Fruit fly (Drosophila melanogaster) whole organism, prepupa: ENCODE measurements around the gene CG15012.
A peak's percentile ranks its signal among the peaks of the same experiment; 100 is the strongest.

Experiments
- Blimp-1 ChIP-seq: fragments of 200-800 bp; sonication (Bioruptor generic); optimal IDR thresholded peaks from 3 replicates; lab custom pipeline; 2017; ENCODE audit warnings: missing biosample characterization, missing genetic modification characterization, mild to moderate bottlenecking, moderate library complexity, missing genetic modification reagents
- CG10631 ChIP-seq: fragments of 200-800 bp; sonication (Bioruptor generic); optimal IDR thresholded peaks from 2 replicates; lab custom pipeline; 2016; ENCODE audit warnings: missing biosample characterization, missing genetic modification characterization
- CG10669 ChIP-seq: fragments of 200-800 bp; sonication (Bioruptor generic); optimal IDR thresholded peaks from 3 replicates; lab custom pipeline; 2018; ENCODE audit warnings: missing biosample characterization, mild to moderate bottlenecking, missing genetic modification characterization, moderate library complexity
- CG11294 ChIP-seq: fragments of 200-800 bp; sonication (Bioruptor generic); IDR thresholded peaks from 2 replicates; pipeline ENCODE4 v1.3.6; 2022; ENCODE audit warnings: missing biosample characterization, missing genetic modification characterization
- CG11762 ChIP-seq: fragments of 200-800 bp; sonication (Bioruptor generic); optimal IDR thresholded peaks from 3 replicates; lab custom pipeline; 2016; ENCODE audit warnings: missing biosample characterization, missing genetic modification characterization; ENCODE audit not compliant: insufficient read depth
- CG11902 ChIP-seq: fragments of 200-800 bp; sonication (Bioruptor generic); optimal IDR thresholded peaks from 3 replicates; lab custom pipeline; 2016; ENCODE audit warnings: missing biosample characterization, missing genetic modification characterization
- CG15336 ChIP-seq: fragments of 200-800 bp; sonication (Bioruptor generic); IDR thresholded peaks from 2 replicates; pipeline ENCODE4 v1.3.6; 2022; ENCODE audit warnings: missing biosample characterization, missing genetic modification characterization
- CG1621 ChIP-seq: fragments of 200-800 bp; sonication (Bioruptor generic); optimal IDR thresholded peaks from 3 replicates; lab custom pipeline; 2018; ENCODE audit warnings: missing biosample characterization, mild to moderate bottlenecking, missing genetic modification characterization
- CG16779 ChIP-seq: fragments of 200-800 bp; sonication (Bioruptor generic); optimal IDR thresholded peaks from 3 replicates; lab custom pipeline; 2017; ENCODE audit warnings: missing biosample characterization, mild to moderate bottlenecking, missing genetic modification characterization
- CG31627 ChIP-seq: fragments of 200-800 bp; sonication (Bioruptor generic); optimal IDR thresholded peaks from 3 replicates; lab custom pipeline; 2016; ENCODE audit warnings: missing biosample characterization, missing genetic modification characterization
- CG32006 ChIP-seq: fragments of 200-800 bp; sonication (Bioruptor generic); optimal IDR thresholded peaks from 3 replicates; lab custom pipeline; 2017; ENCODE audit warnings: missing biosample characterization, mild to moderate bottlenecking, missing genetic modification characterization
- CG3919 ChIP-seq: fragments of 200-800 bp; sonication (Bioruptor generic); optimal IDR thresholded peaks from 3 replicates; lab custom pipeline; 2016; ENCODE audit warnings: missing biosample characterization, missing genetic modification characterization
- CG4318 ChIP-seq: fragments of 200-800 bp; sonication (Bioruptor generic); optimal IDR thresholded peaks from 3 replicates; lab custom pipeline; 2017; ENCODE audit warnings: missing biosample characterization, mild to moderate bottlenecking, missing genetic modification characterization
- CG6276 ChIP-seq: fragments of 200-800 bp; sonication (Bioruptor generic); optimal IDR thresholded peaks from 2 replicates; lab custom pipeline; 2017; ENCODE audit warnings: missing biosample characterization, mild to moderate bottlenecking, missing genetic modification characterization
- CG6792 ChIP-seq: fragments of 200-800 bp; sonication (Bioruptor generic); optimal IDR thresholded peaks from 3 replicates; lab custom pipeline; 2016; ENCODE audit warnings: missing biosample characterization, missing genetic modification characterization
- CG6808 ChIP-seq: fragments of 200-800 bp; sonication (Bioruptor generic); optimal IDR thresholded peaks from 3 replicates; lab custom pipeline; 2017; ENCODE audit warnings: missing biosample characterization, missing genetic modification characterization, mild to moderate bottlenecking, moderate library complexity, missing genetic modification reagents
- CG6854 ChIP-seq: fragments of 200-800 bp; sonication (Bioruptor generic); optimal IDR thresholded peaks from 2 replicates; lab custom pipeline; 2017; ENCODE audit warnings: missing biosample characterization, mild to moderate bottlenecking, missing genetic modification characterization
- CG8119 ChIP-seq: fragments of 200-800 bp; sonication (Bioruptor generic); IDR thresholded peaks from 3 replicates; pipeline ENCODE4 v1.3.6; 2022; ENCODE audit warnings: missing biosample characterization, missing genetic modification characterization
- CG8319 ChIP-seq: fragments of 200-800 bp; sonication (Bioruptor generic); optimal IDR thresholded peaks from 3 replicates; lab custom pipeline; 2016; ENCODE audit warnings: missing biosample characterization, missing genetic modification characterization
- CG8632 ChIP-seq: fragments of 200-800 bp; sonication (Bioruptor generic); optimal IDR thresholded peaks from 3 replicates; lab custom pipeline; 2016; ENCODE audit warnings: missing biosample characterization, missing genetic modification characterization
- CG9139 ChIP-seq: fragments of 200-800 bp; sonication (Bioruptor generic); optimal IDR thresholded peaks from 3 replicates; lab custom pipeline; 2017; ENCODE audit warnings: missing biosample characterization, mild to moderate bottlenecking, missing genetic modification characterization
- Eip78C ChIP-seq: fragments of 200-800 bp; sonication (Bioruptor generic); peaks from one replicate; lab custom pipeline; 2016; ENCODE audit warnings: missing biosample characterization, missing genetic modification characterization
- Eip93F ChIP-seq: fragments of 200-800 bp; sonication (Bioruptor generic); optimal IDR thresholded peaks from 2 replicates; lab custom pipeline; 2016; ENCODE audit warnings: missing biosample characterization, mild to moderate bottlenecking, missing genetic modification characterization
- Ets21C ChIP-seq: fragments of 200-800 bp; sonication (Bioruptor generic); optimal IDR thresholded peaks from 3 replicates; lab custom pipeline; 2016; ENCODE audit warnings: missing biosample characterization, missing genetic modification characterization
- Ets96B ChIP-seq: fragments of 200-800 bp; optimal IDR thresholded peaks from 2 replicates; lab custom pipeline; 2019; ENCODE audit warnings: missing biosample characterization, mild to moderate bottlenecking, missing genetic modification characterization, moderate library complexity
- Hr38 ChIP-seq: sonication (Bioruptor generic); optimal IDR thresholded peaks from 2 replicates; lab custom pipeline; 2016; ENCODE audit warnings: missing biosample characterization, missing genetic modification characterization
- Hr39 ChIP-seq: fragments of 200-800 bp; sonication (Bioruptor generic); optimal IDR thresholded peaks from 2 replicates; lab custom pipeline; 2016; ENCODE audit warnings: missing biosample characterization, missing genetic modification characterization
- Hr4 ChIP-seq: fragments of 200-800 bp; sonication (Bioruptor generic); optimal IDR thresholded peaks from 3 replicates; lab custom pipeline; 2016; ENCODE audit warnings: missing biosample characterization, missing genetic modification characterization
- Lpt ChIP-seq: fragments of 200-800 bp; sonication (Bioruptor generic); optimal IDR thresholded peaks from 3 replicates; lab custom pipeline; 2016; ENCODE audit warnings: missing biosample characterization, missing genetic modification characterization
- Met ChIP-seq: fragments of 200-800 bp; sonication (Bioruptor generic); optimal IDR thresholded peaks from 3 replicates; lab custom pipeline; 2016; ENCODE audit warnings: missing biosample characterization, missing genetic modification characterization
- OdsH ChIP-seq: fragments of 200-800 bp; sonication (Bioruptor generic); optimal IDR thresholded peaks from 3 replicates; lab custom pipeline; 2016; ENCODE audit warnings: missing biosample characterization, missing genetic modification characterization
- Sox14 ChIP-seq: fragments of 200-800 bp; sonication (Bioruptor generic); optimal IDR thresholded peaks from 3 replicates; lab custom pipeline; 2016; ENCODE audit warnings: missing biosample characterization, missing genetic modification characterization
- Sox15 ChIP-seq: fragments of 200-800 bp; sonication (Bioruptor generic); optimal IDR thresholded peaks from 3 replicates; lab custom pipeline; 2016; ENCODE audit warnings: missing biosample characterization, missing genetic modification characterization
- acj6 ChIP-seq: fragments of 200-800 bp; sonication (Bioruptor generic); optimal IDR thresholded peaks from 3 replicates; lab custom pipeline; 2016; ENCODE audit warnings: missing biosample characterization, missing genetic modification characterization
- cyc ChIP-seq: fragments of 200-800 bp; sonication (Bioruptor generic); optimal IDR thresholded peaks from 3 replicates; lab custom pipeline; 2016; ENCODE audit warnings: missing biosample characterization, missing genetic modification characterization
- dac ChIP-seq: fragments of 200-800 bp; sonication (Bioruptor generic); optimal IDR thresholded peaks from 2 replicates; lab custom pipeline; 2017; ENCODE audit warnings: missing biosample characterization, mild to moderate bottlenecking, missing genetic modification characterization
- dsx ChIP-seq: fragments of 200-800 bp; optimal IDR thresholded peaks from 3 replicates; lab custom pipeline; 2019; ENCODE audit warnings: missing biosample characterization, mild to moderate bottlenecking, missing genetic modification characterization, moderate library complexity; ENCODE audit not compliant: poor library complexity, severe bottlenecking
- eg ChIP-seq: fragments of 200-800 bp; sonication (Bioruptor generic); IDR thresholded peaks from 3 replicates; pipeline ENCODE4 v1.3.6; 2022; ENCODE audit warnings: missing biosample characterization, missing genetic modification characterization
- esn ChIP-seq: fragments of 200-800 bp; sonication (Bioruptor generic); optimal IDR thresholded peaks from 2 replicates; lab custom pipeline; 2016; ENCODE audit warnings: missing biosample characterization, mild to moderate bottlenecking, missing genetic modification characterization, moderate library complexity
- fd59A ChIP-seq: fragments of 200-800 bp; sonication (Bioruptor generic); optimal IDR thresholded peaks from 2 replicates; lab custom pipeline; 2017; ENCODE audit warnings: missing biosample characterization, mild to moderate bottlenecking, missing genetic modification characterization, missing genetic modification reagents
- fd85E ChIP-seq: fragments of 200-800 bp; sonication (Bioruptor generic); optimal IDR thresholded peaks from 3 replicates; lab custom pipeline; 2016; ENCODE audit warnings: missing biosample characterization, missing genetic modification characterization
- fkh ChIP-seq: fragments of 200-800 bp; sonication (Bioruptor generic); optimal IDR thresholded peaks from 3 replicates; lab custom pipeline; 2017; ENCODE audit warnings: missing biosample characterization, mild to moderate bottlenecking, missing genetic modification characterization, moderate library complexity
- lz ChIP-seq: fragments of 200-800 bp; sonication (Bioruptor generic); optimal IDR thresholded peaks from 3 replicates; lab custom pipeline; 2016; ENCODE audit warnings: missing biosample characterization, missing genetic modification characterization
- net ChIP-seq: fragments of 200-800 bp; sonication (Bioruptor generic); optimal IDR thresholded peaks from 3 replicates; lab custom pipeline; 2016; ENCODE audit warnings: missing biosample characterization, missing genetic modification characterization
- spab ChIP-seq: fragments of 200-800 bp; sonication (Bioruptor generic); optimal IDR thresholded peaks from 2 replicates; lab custom pipeline; 2017; ENCODE audit warnings: missing biosample characterization, mild to moderate bottlenecking, missing genetic modification characterization, missing genetic modification reagents
- svp ChIP-seq: fragments of 200-800 bp; sonication (Bioruptor generic); peaks from one replicate; lab custom pipeline; 2016; ENCODE audit warnings: missing biosample characterization, missing genetic modification characterization
- topi ChIP-seq: fragments of 200-800 bp; sonication (Bioruptor generic); optimal IDR thresholded peaks from 3 replicates; lab custom pipeline; 2016; ENCODE audit warnings: missing biosample characterization, missing genetic modification characterization
- vri ChIP-seq: fragments of 200-800 bp; sonication (Bioruptor generic); optimal IDR thresholded peaks from 3 replicates; lab custom pipeline; 2016; ENCODE audit warnings: missing biosample characterization, mild to moderate bottlenecking, missing genetic modification characterization

CG15012 gene

dm6 chr3L:4259102-4259558 lies 32.9 kb downstream of the CG15012 start, which contains the start of the genes CG15011 and CG1309 (continued):
- TF ChIP-seq CG8119 (GFP tag; lab: Robert Waterston, UW) (peak; percentile 33; the same call in 1 of the 3 replicates), dac (GFP tag; lab: Kevin White, UChicago) (peak; percentile 61), topi (peak; percentile 82), CG32006 (GFP tag; lab: Kevin White, UChicago) (peak; percentile 75), CG6792 (GFP tag; lab: Kevin White, UChicago) (peak; percentile 72), CG11762 (GFP tag; lab: Kevin White, UChicago) (peak; percentile 55), CG1621 (peak; percentile 51), eg (peak; percentile 63; the same call in 2 of the 3 replicates), Blimp-1 (GFP tag; lab: Kevin White, UChicago) (peak; percentile 32), spab (GFP tag; lab: Kevin White, UChicago) (no peak), Hr38 (GFP tag; lab: Kevin White, UChicago) (peak; percentile 24), CG15336 (GFP tag; lab: Robert Waterston, UW) (no peak; the same call in 1 of the 2 replicates), lz (GFP tag; lab: Kevin White, UChicago) (peak; percentile 85), Eip93F (GFP tag; lab: Kevin White, UChicago) (peak; percentile 7)
- TF ChIP-seq, all 60 proteins: peak for 49

dm6 chr3L:4254301-4254834 lies 37.7 kb downstream of the CG15012 start, which contains the start of the genes ago and CG1265:
ago (minus strand) TSS chr3L:4254306.
CG1265 (plus strand) TSS chr3L:4254776.
- TF ChIP-seq Hr4 (GFP tag; lab: Kevin White, UChicago) (peak; percentile 41), CG31627 (GFP tag; lab: Kevin White, UChicago) (peak; percentile 37), dsx (GFP tag; lab: Kevin White, UChicago) (no peak), cyc (GFP tag; lab: Kevin White, UChicago) (peak; percentile 18), CG11294 (GFP tag; lab: Robert Waterston, UW) (no peak), CG15336 (GFP tag; lab: Robert Waterston, UW) (no peak), CG16779 (no peak), net (GFP tag; lab: Kevin White, UChicago) (no peak), esn (GFP tag; lab: Kevin White, UChicago) (peak; percentile 40), CG32006 (GFP tag; lab: Kevin White, UChicago) (peak; percentile 48), CG1621 (no peak), Ets96B (tag; lab: Kevin White, UChicago) (peak; percentile 28), CG11902 (GFP tag; lab: Kevin White, UChicago) (peak; percentile 4), Hr39 (GFP tag; lab: Kevin White, UChicago) (peak; percentile 31), CG4318 (GFP tag; lab: Kevin White, UChicago) (no peak), Hr38 (GFP tag; lab: Kevin White, UChicago) (no peak), OdsH (peak; percentile 31), Eip78C (GFP tag; lab: Kevin White, UChicago) (peak; percentile 63), vri (GFP tag; lab: Kevin White, UChicago) (no peak), Ets21C (no peak), Sox15 (GFP tag; lab: Kevin White, UChicago) (no peak), Lpt (GFP tag; lab: Kevin White, UChicago) (no peak), CG8319 (GFP tag; lab: Kevin White, UChicago) (no peak), CG6854 (GFP tag; lab: Kevin White, UChicago) (no peak), eg (no peak), CG9139 (GFP tag; lab: Kevin White, UChicago) (no peak), CG6792 (GFP tag; lab: Kevin White, UChicago) (no peak), lz (GFP tag; lab: Kevin White, UChicago) (peak; percentile 51), CG10631 (GFP tag; lab: Kevin White, UChicago) (peak; percentile 61), fd59A (no peak), CG10669 (GFP tag; lab: Kevin White, UChicago) (no peak), svp (GFP tag; lab: Kevin White, UChicago) (no peak), Blimp-1 (GFP tag; lab: Kevin White, UChicago) (no peak), CG3919 (GFP tag; lab: Kevin White, UChicago) (no peak), CG6808 (GFP tag; lab: Kevin White, UChicago) (peak; percentile 1), acj6 (GFP tag; lab: Kevin White, UChicago) (peak; percentile 42), CG8632 (GFP tag; lab: Kevin White, UChicago) (peak; percentile 51), fd85E (no peak), CG8119 (GFP tag; lab: Robert Waterston, UW) (no peak), topi (no peak), Met (GFP tag; lab: Kevin White, UChicago) (peak; percentile 20), fkh (GFP tag; lab: Kevin White, UChicago) (peak; percentile 21), CG6276 (no peak), Sox14 (GFP tag; lab: Kevin White, UChicago) (no peak)
